Worm (Caenorhabditis elegans) whole organism, L3 larva: ENCODE measurements around the gene flh-1.

Experiments used
- ZK546.5 ChIP-seq: sonication (generic microtip); optimal IDR thresholded peaks from 2 replicates; lab custom pipeline; 2017; ENCODE audit warnings: missing biosample characterization, missing genetic modification characterization
- ama-1 ChIP-seq: fragments of 150-350 bp; optimal IDR thresholded peaks from 2 replicates; lab custom pipeline; 2018
- ceh-16 ChIP-seq: sonication (generic microtip); optimal IDR thresholded peaks from 2 replicates; lab custom pipeline; 2017; ENCODE audit warnings: missing biosample characterization, missing genetic modification characterization
- ceh-28 ChIP-seq: fragments of 150-350 bp; optimal IDR thresholded peaks from 2 replicates; lab custom pipeline; 2014; ENCODE audit warnings: missing biosample characterization, missing genetic modification reagents, missing genetic modification characterization
- ceh-82 ChIP-seq: fragments of 150-350 bp; optimal IDR thresholded peaks from 2 replicates; lab custom pipeline; 2014; ENCODE audit warnings: missing biosample characterization, missing genetic modification characterization
- ceh-9 ChIP-seq: sonication (generic microtip); optimal IDR thresholded peaks from 2 replicates; lab custom pipeline; 2018; ENCODE audit warnings: missing biosample characterization, missing genetic modification characterization
- daf-12 ChIP-seq: fragments of 150-350 bp; optimal IDR thresholded peaks from 2 replicates; lab custom pipeline; 2014; ENCODE audit warnings: missing biosample characterization, missing genetic modification reagents, missing genetic modification characterization
- egl-27 ChIP-seq: sonication (generic microtip); optimal IDR thresholded peaks from 4 replicates; lab custom pipeline; 2017; ENCODE audit warnings: missing biosample characterization, missing genetic modification reagents, missing genetic modification characterization
- elt-1 ChIP-seq: fragments of 150-350 bp; optimal IDR thresholded peaks from 2 replicates; lab custom pipeline; 2014; ENCODE audit warnings: missing biosample characterization, missing genetic modification characterization
- elt-3 ChIP-seq, 3 experiments: fragments of 150-350 bp in 1 of 3; sonication (generic microtip) in 2 of 3; optimal IDR thresholded peaks; 2 replicates in 2 of 3; 4 replicates in 1 of 3; lab custom pipeline; 2014 to 2017; ENCODE audit warnings: missing biosample characterization in 3 of 3, missing genetic modification characterization in 3 of 3
- eor-1 ChIP-seq, 2 experiments: fragments of 150-350 bp; optimal IDR thresholded peaks; 2 replicates each; lab custom pipeline; 2014 to 2018; ENCODE audit warnings: missing biosample characterization in 2 of 2, missing genetic modification characterization in 2 of 2
- fkh-10 ChIP-seq: sonication (generic microtip); optimal IDR thresholded peaks from 2 replicates; lab custom pipeline; 2017; ENCODE audit warnings: missing biosample characterization, missing genetic modification reagents, missing genetic modification characterization
- fkh-2 ChIP-seq: fragments of 150-350 bp; optimal IDR thresholded peaks from 2 replicates; lab custom pipeline; 2014; ENCODE audit warnings: missing biosample characterization, missing genetic modification reagents, missing genetic modification characterization
- fos-1 ChIP-seq: fragments of 150-350 bp; optimal IDR thresholded peaks from 2 replicates; lab custom pipeline; 2014; ENCODE audit warnings: missing biosample characterization, missing genetic modification characterization
- lin-15B ChIP-seq: fragments of 150-350 bp; optimal IDR thresholded peaks from 2 replicates; lab custom pipeline; 2014; ENCODE audit warnings: missing biosample characterization, missing genetic modification characterization
- lin-39 ChIP-seq: fragments of 150-350 bp; optimal IDR thresholded peaks from 2 replicates; lab custom pipeline; 2018; ENCODE audit warnings: missing biosample characterization, missing genetic modification reagents, missing genetic modification characterization
- lsy-12 ChIP-seq: sonication (generic microtip); optimal IDR thresholded peaks from 2 replicates; lab custom pipeline; 2016; ENCODE audit warnings: mild to moderate bottlenecking, missing genetic modification characterization, missing compliant biosample characterization
- mdl-1 ChIP-seq: fragments of 150-350 bp; optimal IDR thresholded peaks from 2 replicates; lab custom pipeline; 2014; ENCODE audit warnings: missing biosample characterization, missing genetic modification characterization
- nfya-1 ChIP-seq: sonication (generic microtip); optimal IDR thresholded peaks from 2 replicates; lab custom pipeline; 2017; ENCODE audit warnings: missing genetic modification characterization, mild to moderate bottlenecking, missing compliant biosample characterization, antibody characterized with exemption, moderate library complexity; ENCODE audit not compliant: insufficient read depth
- nhr-11 ChIP-seq: fragments of 150-350 bp; optimal IDR thresholded peaks from 2 replicates; lab custom pipeline; 2014; ENCODE audit warnings: missing biosample characterization, missing genetic modification characterization
- nhr-12 ChIP-seq: fragments of 150-350 bp; optimal IDR thresholded peaks from 2 replicates; lab custom pipeline; 2014; ENCODE audit warnings: missing biosample characterization, missing genetic modification characterization
- nhr-23 ChIP-seq: fragments of 150-350 bp; optimal IDR thresholded peaks from 2 replicates; lab custom pipeline; 2014; ENCODE audit warnings: missing biosample characterization, missing genetic modification reagents, missing genetic modification characterization
- nhr-237 ChIP-seq: fragments of 150-350 bp; optimal IDR thresholded peaks from 2 replicates; lab custom pipeline; 2014; ENCODE audit warnings: missing biosample characterization, missing genetic modification characterization
- nhr-25 ChIP-seq: sonication (generic microtip); optimal IDR thresholded peaks from 2 replicates; lab custom pipeline; 2017; ENCODE audit warnings: missing biosample characterization, missing genetic modification characterization
- nhr-28 ChIP-seq: fragments of 150-350 bp; optimal IDR thresholded peaks from 2 replicates; lab custom pipeline; 2014; ENCODE audit warnings: missing biosample characterization, missing genetic modification characterization
- nhr-43 ChIP-seq: sonication (generic microtip); optimal IDR thresholded peaks from 2 replicates; lab custom pipeline; 2016; ENCODE audit warnings: mild to moderate bottlenecking, missing genetic modification characterization, missing compliant biosample characterization; ENCODE audit not compliant: poor library complexity, severe bottlenecking
- nhr-67 ChIP-seq: fragments of 150-350 bp; optimal IDR thresholded peaks from 2 replicates; lab custom pipeline; 2014; ENCODE audit warnings: missing biosample characterization, missing genetic modification characterization
- nhr-76 ChIP-seq: fragments of 150-350 bp; sonication (generic microtip); optimal IDR thresholded peaks from 5 replicates; lab custom pipeline; 2014; ENCODE audit warnings: missing biosample characterization, missing genetic modification characterization
- nhr-77 ChIP-seq: fragments of 150-350 bp; optimal IDR thresholded peaks from 2 replicates; lab custom pipeline; 2014; ENCODE audit warnings: missing biosample characterization, missing genetic modification characterization
- pqm-1 ChIP-seq: fragments of 150-350 bp; optimal IDR thresholded peaks from 2 replicates; lab custom pipeline; 2017; ENCODE audit warnings: missing biosample characterization, missing genetic modification characterization, inconsistent platforms
- sea-2 ChIP-seq: fragments of 150-350 bp; sonication (generic microtip); optimal IDR thresholded peaks from 4 replicates; lab custom pipeline; 2014; ENCODE audit warnings: missing biosample characterization, missing genetic modification reagents, missing genetic modification characterization
- skn-1 ChIP-seq: fragments of 150-350 bp; optimal IDR thresholded peaks from 2 replicates; lab custom pipeline; 2014; ENCODE audit warnings: missing biosample characterization, missing genetic modification characterization
- tbx-2 ChIP-seq: sonication (generic microtip); optimal IDR thresholded peaks from 2 replicates; lab custom pipeline; 2016; ENCODE audit warnings: mild to moderate bottlenecking, missing genetic modification characterization, missing compliant biosample characterization
- unc-39 ChIP-seq: sonication (generic microtip); optimal IDR thresholded peaks from 4 replicates; lab custom pipeline; 2017; ENCODE audit warnings: missing biosample characterization, missing genetic modification characterization
- unc-62 ChIP-seq: fragments of 150-350 bp; sonication (generic microtip); optimal IDR thresholded peaks from 4 replicates; lab custom pipeline; 2014; ENCODE audit warnings: missing biosample characterization, missing genetic modification reagents, missing genetic modification characterization
- ztf-11 ChIP-seq: fragments of 150-350 bp; optimal IDR thresholded peaks from 2 replicates; lab custom pipeline; 2014; ENCODE audit warnings: missing biosample characterization, missing genetic modification characterization
- ztf-4 ChIP-seq: fragments of 150-350 bp; optimal IDR thresholded peaks from 2 replicates; lab custom pipeline; 2014; ENCODE audit warnings: missing biosample characterization, missing genetic modification characterization

flh-1 gene

ce11 chrIV:9260826-9261225 lies 3.2 kb downstream of the flh-1 start:
- no peak for TF ChIP-seq elt-1 (tag; lab: Kevin White, UChicago)
- no peak for TF ChIP-seq pqm-1
- TF ChIP-seq nhr-11 = no peak
- no peak for TF ChIP-seq nhr-25
- no peak for TF ChIP-seq nhr-67 (tag; lab: Kevin White, UChicago)
- no peak for TF ChIP-seq tbx-2
- no peak for TF ChIP-seq lin-15B (tag; lab: Kevin White, UChicago)
- no peak for TF ChIP-seq eor-1 (tag; optimal IDR thresholded peaks at IDR 0.05; lab: Kevin White, UChicago)
- no peak for TF ChIP-seq unc-62 (GFP tag; lab: Kevin White, UChicago)
- TF ChIP-seq ceh-28 (tag; lab: Kevin White, UChicago) = no peak
- TF ChIP-seq mdl-1 = no peak
- TF ChIP-seq nhr-43 (tag; lab: Kevin White, UChicago) = no peak
- no peak for TF ChIP-seq unc-39 (tag; lab: Kevin White, UChicago)
- TF ChIP-seq lsy-12 (tag; lab: Kevin White, UChicago) = no peak
- TF ChIP-seq skn-1 (tag; lab: Kevin White, UChicago) = no peak
- TF ChIP-seq lin-39 (tag; lab: Kevin White, UChicago) = no peak
- TF ChIP-seq daf-12 = no peak
- TF ChIP-seq fkh-10 (GFP tag; lab: Kevin White, UChicago) = no peak
- no peak for TF ChIP-seq ztf-11 (tag; lab: Kevin White, UChicago)

DNA sequence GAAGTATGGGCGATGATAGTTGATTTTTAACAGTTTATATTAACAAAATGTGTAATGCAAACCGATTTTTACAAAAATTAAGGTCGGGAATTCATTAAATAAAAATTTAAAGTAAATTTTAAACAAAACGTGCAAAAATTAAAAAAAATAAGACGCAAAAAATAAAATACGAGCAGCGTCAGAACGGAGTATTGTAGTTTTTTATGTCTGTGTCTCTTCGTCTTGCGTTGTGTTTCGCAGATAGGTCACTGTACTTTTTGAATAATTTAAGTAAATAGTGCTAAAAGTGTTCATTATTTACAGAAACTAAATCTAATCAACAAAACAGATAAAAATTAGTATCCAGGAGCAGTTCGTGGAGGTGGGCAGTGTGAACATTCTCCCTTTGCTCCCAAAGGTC lies 3.7 kb downstream of the flh-1 start:
- TF ChIP-seq ceh-16 = no peak
- no peak for TF ChIP-seq nhr-12
- peak; percentile 41 for TF ChIP-seq lin-15B (tag; lab: Kevin White, UChicago)
- no peak for TF ChIP-seq ceh-28 (tag; lab: Kevin White, UChicago)
- no peak for TF ChIP-seq tbx-2
- no peak for TF ChIP-seq nhr-11
- TF ChIP-seq nhr-76 = no peak
- TF ChIP-seq ama-1 (lab: Kevin White, UChicago) = peak; percentile 4
- TF ChIP-seq nhr-23 (tag; lab: Kevin White, UChicago) = peak; percentile 34
- TF ChIP-seq fos-1 (tag; lab: Kevin White, UChicago) = no peak
- no peak for TF ChIP-seq nfya-1 (tag; lab: Kevin White, UChicago)

ce11 chrIV:9259687-9260086 lies 4.4 kb downstream of the flh-1 start, which contains the start of gene Y11D7A.10:
Gene Y11D7A.10 (minus strand): TSS chrIV:9259768.
- TF ChIP-seq skn-1 (tag; lab: Kevin White, UChicago) (peak; percentile 87), nhr-76 (no peak), ceh-82 (no peak), sea-2 (GFP tag; lab: Kevin White, UChicago) (no peak), fos-1 (tag; lab: Kevin White, UChicago) (no peak)

DNA sequence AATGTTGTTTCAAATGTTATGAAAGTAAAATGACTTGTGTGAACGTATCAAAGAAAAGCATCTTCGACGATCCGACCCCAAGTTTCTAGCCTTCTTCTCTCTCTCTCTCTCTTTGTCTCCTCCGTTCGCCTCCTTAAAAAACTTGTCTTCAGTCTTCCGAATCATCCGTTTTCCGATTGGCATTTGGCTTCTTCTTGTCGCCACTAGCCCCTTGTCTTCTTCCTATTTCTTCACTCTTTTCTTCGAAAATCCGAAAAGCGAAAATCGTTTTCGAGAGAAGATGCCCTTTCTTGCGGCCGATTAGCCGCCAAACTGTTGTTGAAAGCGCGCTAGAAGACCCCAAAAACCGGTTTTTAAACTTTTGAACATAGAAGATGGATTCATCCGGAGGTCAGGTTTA lies 5.5 kb downstream of the flh-1 start:
- TF ChIP-seq pqm-1 (no peak), nhr-43 (tag; lab: Kevin White, UChicago) (peak; percentile 52), nhr-76 (no peak), daf-12 (no peak), nhr-23 (tag; lab: Kevin White, UChicago) (peak; percentile 14), nhr-25 (peak; percentile 56), tbx-2 (peak; percentile 13), fkh-2 (tag; lab: Kevin White, UChicago) (no peak), egl-27 (no peak), sea-2 (GFP tag; lab: Kevin White, UChicago) (no peak), fkh-10 (GFP tag; lab: Kevin White, UChicago) (no peak), ama-1 (lab: Kevin White, UChicago) (peak; percentile 89)

ce11 chrIV:9256865-9257264 lies 7.2 kb downstream of the flh-1 start:
- TF ChIP-seq ceh-9 (no peak), nhr-77 (no peak), ztf-4 (tag; lab: Kevin White, UChicago) (no peak), lin-15B (tag; lab: Kevin White, UChicago) (no peak), elt-3 (tag; optimal IDR thresholded peaks at IDR 0.05; lab: Kevin White, UChicago) (no peak), ZK546.5 (no peak), ceh-16 (no peak), nhr-28 (tag; lab: Kevin White, UChicago) (no peak), unc-39 (tag; lab: Kevin White, UChicago) (no peak), nfya-1 (tag; lab: Kevin White, UChicago) (no peak), ceh-82 (no peak), nhr-23 (tag; lab: Kevin White, UChicago) (no peak), sea-2 (GFP tag; lab: Kevin White, UChicago) (no peak), nhr-237 (no peak), fkh-10 (GFP tag; lab: Kevin White, UChicago) (no peak), fos-1 (tag; lab: Kevin White, UChicago) (no peak), ceh-28 (tag; lab: Kevin White, UChicago) (no peak), nhr-67 (tag; lab: Kevin White, UChicago) (no peak)
- TF ChIP-seq, all 47 proteins: peak for 0
